Worm (Caenorhabditis elegans) whole organism, L3 larva: ENCODE data around the gene iff-2.

ENCODE experiments used
- ceh-82 ChIP-seq: fragments of 150-350 bp; optimal IDR thresholded peaks from 2 replicates; lab custom pipeline; 2014; ENCODE audit warnings: missing biosample characterization, missing genetic modification characterization
- elt-3 ChIP-seq, 3 experiments: fragments of 150-350 bp in 1 of 3; sonication (generic microtip) in 2 of 3; optimal IDR thresholded peaks; 2 replicates in 2 of 3; 4 replicates in 1 of 3; lab custom pipeline; 2014 to 2017; ENCODE audit warnings: missing biosample characterization in 3 of 3, missing genetic modification characterization in 3 of 3
- fos-1 ChIP-seq: fragments of 150-350 bp; optimal IDR thresholded peaks from 2 replicates; lab custom pipeline; 2014; ENCODE audit warnings: missing biosample characterization, missing genetic modification characterization
- jun-1 ChIP-seq: fragments of 150-350 bp; optimal IDR thresholded peaks from 2 replicates; lab custom pipeline; 2014; ENCODE audit warnings: missing biosample characterization, missing genetic modification reagents, missing genetic modification characterization
- lin-39 ChIP-seq: fragments of 150-350 bp; optimal IDR thresholded peaks from 2 replicates; lab custom pipeline; 2018; ENCODE audit warnings: missing biosample characterization, missing genetic modification reagents, missing genetic modification characterization
- mml-1 ChIP-seq: fragments of 150-350 bp; sonication (generic microtip); optimal IDR thresholded peaks from 3 replicates; lab custom pipeline; 2014; ENCODE audit warnings: missing biosample characterization, missing genetic modification characterization
- tbx-2 ChIP-seq: sonication (generic microtip); optimal IDR thresholded peaks from 2 replicates; lab custom pipeline; 2016; ENCODE audit warnings: mild to moderate bottlenecking, missing genetic modification characterization, missing compliant biosample characterization

DNA sequence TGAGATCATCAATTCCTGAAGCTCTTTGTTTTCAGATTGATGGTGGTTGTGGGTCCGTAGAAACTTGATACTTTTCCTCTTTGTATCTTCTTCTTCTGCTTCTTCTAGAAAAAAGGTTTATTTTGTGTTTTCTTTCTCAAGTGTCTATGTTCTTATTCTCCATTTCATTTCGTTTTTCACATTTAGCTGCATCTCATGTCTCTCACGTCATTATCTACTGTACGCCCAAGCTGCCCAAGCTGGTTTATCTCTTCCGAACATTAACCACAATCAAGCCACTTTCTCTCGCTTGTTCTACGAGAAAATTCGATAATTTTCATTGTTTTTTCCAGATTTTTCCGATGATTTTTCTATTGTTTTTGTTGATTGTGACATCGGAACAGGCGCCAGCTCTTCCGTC is 38.0 kb upstream of the iff-2 start, which contains the start of gene F28C6.5:
- TF ChIP-seq mml-1 (tag; lab: Kevin White, UChicago), result no peak
- no peak for TF ChIP-seq jun-1
- no peak for TF ChIP-seq ceh-82 (tag; lab: Kevin White, UChicago)
- no peak for TF ChIP-seq fos-1 (tag; lab: Kevin White, UChicago)
- TF ChIP-seq elt-3 (tag; optimal IDR thresholded peaks at IDR 0.05; lab: Kevin White, UChicago), result no peak
- no peak for TF ChIP-seq lin-39 (tag; lab: Kevin White, UChicago)
- no peak for TF ChIP-seq tbx-2 (tag; lab: Kevin White, UChicago)
